Worm (Caenorhabditis elegans): ENCODE results near the gene col-109.

DNA sequence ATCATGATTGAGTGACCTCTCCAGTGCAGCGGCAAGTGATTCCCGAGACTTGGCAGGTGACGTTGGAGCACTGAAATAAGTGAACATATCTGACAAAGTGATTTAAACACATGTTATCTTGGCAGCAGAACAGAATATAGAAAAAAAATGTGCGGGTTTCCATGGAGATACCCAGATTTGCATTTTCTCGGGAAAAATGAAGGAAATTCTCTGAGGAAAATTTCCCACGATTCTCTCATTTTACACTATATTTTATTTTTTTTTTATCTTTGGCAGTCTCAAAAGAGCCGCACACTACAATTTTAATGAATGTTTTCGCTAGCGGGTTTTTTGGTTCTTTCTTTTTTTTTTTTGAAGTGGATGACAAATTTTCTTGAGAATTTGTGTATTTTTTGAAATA lies 6.2 kb downstream of the col-109 start:
- TF ChIP-seq nhr-28 (tag; optimal IDR thresholded peaks at IDR 0.05), result no peak
- TF ChIP-seq ceh-43 (GFP tag; optimal IDR thresholded peaks at IDR 0.05), result no peak
- no peak for TF ChIP-seq ces-1 (GFP tag; optimal IDR thresholded peaks at IDR 0.05)
- TF ChIP-seq pha-4 (tag; optimal IDR thresholded peaks at IDR 0.05), result no peak
- TF ChIP-seq snpc-4 (tag; optimal IDR thresholded peaks at IDR 0.05), result no peak
- no peak for TF ChIP-seq unc-39 (tag; optimal IDR thresholded peaks at IDR 0.05)
- no peak for TF ChIP-seq nhr-12 (tag; optimal IDR thresholded peaks at IDR 0.05)
